Worm (Caenorhabditis elegans) whole organism, mixed stage, embryonic: Measurements from ENCODE around the gene nhr-223.

Experiments used
- sem-2 ChIP-seq: fragments of 200-800 bp; sonication (Bioruptor generic); optimal IDR thresholded peaks from 2 replicates; lab custom pipeline; 2018; ENCODE audit warnings: mild to moderate bottlenecking, missing genetic modification characterization, missing compliant biosample characterization
- sptf-1 ChIP-seq: sonication (generic microtip); optimal IDR thresholded peaks from 2 replicates; lab custom pipeline; 2017; ENCODE audit warnings: mild to moderate bottlenecking, missing genetic modification characterization, moderate library complexity, missing compliant biosample characterization

ce11 chrV:15833622-15834021 lies 37.4 kb downstream of the nhr-223 start, which contains the start of gene srbc-54:
- no peak for TF ChIP-seq sem-2 (GFP tag; lab: Kevin White, UChicago)
- TF ChIP-seq sptf-1 (tag; lab: Kevin White, UChicago), result no peak
